Worm (Caenorhabditis elegans): ENCODE results near the gene pcp-4.

Gene pcp-4

ce11 chrV:19848014-19848413 lies 17.2 kb upstream of the pcp-4 start, which contains the start of gene Y116F11B.7:
Gene Y116F11B.7 (plus strand): TSS chrV:19848314.
- TF ChIP-seq ztf-1 (GFP tag; conservative IDR thresholded peaks at IDR 0.05): no peak
- no peak for TF ChIP-seq lin-11 (tag; optimal IDR thresholded peaks at IDR 0.05)
- TF ChIP-seq elt-1 (tag; optimal IDR thresholded peaks at IDR 0.05): no peak
- no peak for TF ChIP-seq elt-3 (tag; optimal IDR thresholded peaks at IDR 0.05)
- no peak for TF ChIP-seq C34F6.9 (tag; optimal IDR thresholded peaks at IDR 0.05)
- no peak for TF ChIP-seq lin-39 (tag; optimal IDR thresholded peaks at IDR 0.05)
- TF ChIP-seq blmp-1 (tag; optimal IDR thresholded peaks at IDR 0.05; ENCODE audit: insufficient read depth): no peak
- no peak for TF ChIP-seq mdl-1 (tag; optimal IDR thresholded peaks at IDR 0.05)
- no peak for TF ChIP-seq lin-13 (GFP tag; optimal IDR thresholded peaks at IDR 0.05)
- TF ChIP-seq nhr-23 (tag; optimal IDR thresholded peaks at IDR 0.05): no peak
- TF ChIP-seq crh-2 (tag; optimal IDR thresholded peaks at IDR 0.05): no peak
- TF ChIP-seq nhr-129 (tag; optimal IDR thresholded peaks at IDR 0.05): no peak
- no peak for TF ChIP-seq mab-5 (tag; optimal IDR thresholded peaks at IDR 0.05)
- TF ChIP-seq alr-1 (tag; optimal IDR thresholded peaks at IDR 0.05): no peak
- no peak for TF ChIP-seq snpc-4 (tag; optimal IDR thresholded peaks at IDR 0.05)
- TF ChIP-seq mbf-1 (tag; optimal IDR thresholded peaks at IDR 0.05): no peak

- TF ChIP-seq sem-4 (tag; optimal IDR thresholded peaks at IDR 0.05) (no peak), crh-2 (tag; optimal IDR thresholded peaks at IDR 0.05) (peak; percentile 10), nhr-23 (tag; optimal IDR thresholded peaks at IDR 0.05) (no peak), mdl-1 (tag; optimal IDR thresholded peaks at IDR 0.05) (no peak), fos-1 (tag; optimal IDR thresholded peaks at IDR 0.05) (peak; percentile 1), alr-1 (tag; optimal IDR thresholded peaks at IDR 0.05) (no peak), nhr-6 (tag; optimal IDR thresholded peaks at IDR 0.05) (no peak), C34F6.9 (tag; optimal IDR thresholded peaks at IDR 0.05) (no peak)
Observed at ce11 chrV:19845927-19846845, 15.4 kb upstream of the pcp-4 start, which contains the start of gene Y116F11B.6. Gene Y116F11B.6 (minus strand): TSS chrV:19845977.

DNA sequence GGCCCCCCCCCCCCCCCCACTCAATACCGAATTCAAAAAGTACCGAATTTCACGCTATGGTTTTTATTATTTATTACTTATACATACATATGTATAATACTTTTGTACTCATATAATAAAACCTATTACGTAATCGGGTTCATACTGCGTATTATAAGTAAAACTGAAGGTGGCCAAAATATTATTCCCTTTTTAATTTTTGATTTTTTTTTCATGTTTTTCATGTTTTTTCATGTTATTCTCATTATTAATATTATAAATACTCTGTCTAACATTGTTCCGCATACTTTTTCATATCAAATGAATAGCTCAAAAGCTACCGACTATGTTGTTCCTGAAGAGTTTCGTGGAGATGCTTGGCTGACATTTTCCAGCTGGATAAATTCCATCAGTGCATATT lies 5.3 kb upstream of the pcp-4 start, which contains the start of gene srw-38:
TSS of gene srw-38 (plus strand) at position 301 of the 400 bp plus-strand sequence.
- TF ChIP-seq lin-11 (tag; optimal IDR thresholded peaks at IDR 0.05): no peak
- TF ChIP-seq ceh-16 (tag; optimal IDR thresholded peaks at IDR 0.05): no peak
- TF ChIP-seq nhr-25 (tag; optimal IDR thresholded peaks at IDR 0.05): no peak
- no peak for TF ChIP-seq nhr-11 (tag; optimal IDR thresholded peaks at IDR 0.05)
- TF ChIP-seq blmp-1 (tag; optimal IDR thresholded peaks at IDR 0.05; ENCODE audit: insufficient read depth): no peak

DNA sequence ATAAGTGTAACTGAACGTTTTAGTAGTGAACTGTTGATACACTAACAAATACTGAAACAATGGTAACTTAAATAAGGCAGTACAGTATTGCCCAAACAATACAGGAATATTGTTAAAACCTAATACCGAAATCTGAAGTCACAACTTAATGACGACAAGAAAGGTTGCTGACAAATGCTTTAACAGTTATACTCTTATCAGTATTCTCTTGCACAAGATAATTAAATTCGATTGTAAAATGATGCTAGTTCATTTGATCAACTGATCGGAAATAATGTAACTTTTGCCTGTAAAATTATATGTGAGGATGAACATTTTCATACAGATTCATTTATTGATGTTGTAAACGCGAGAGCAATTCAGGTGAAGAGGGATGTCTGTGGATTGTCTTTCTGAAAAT lies 777 bp upstream of the pcp-4 start:
- TF ChIP-seq fos-1 (tag; optimal IDR thresholded peaks at IDR 0.05) (peak; percentile 63), mdl-1 (tag; optimal IDR thresholded peaks at IDR 0.05) (no peak)

DNA sequence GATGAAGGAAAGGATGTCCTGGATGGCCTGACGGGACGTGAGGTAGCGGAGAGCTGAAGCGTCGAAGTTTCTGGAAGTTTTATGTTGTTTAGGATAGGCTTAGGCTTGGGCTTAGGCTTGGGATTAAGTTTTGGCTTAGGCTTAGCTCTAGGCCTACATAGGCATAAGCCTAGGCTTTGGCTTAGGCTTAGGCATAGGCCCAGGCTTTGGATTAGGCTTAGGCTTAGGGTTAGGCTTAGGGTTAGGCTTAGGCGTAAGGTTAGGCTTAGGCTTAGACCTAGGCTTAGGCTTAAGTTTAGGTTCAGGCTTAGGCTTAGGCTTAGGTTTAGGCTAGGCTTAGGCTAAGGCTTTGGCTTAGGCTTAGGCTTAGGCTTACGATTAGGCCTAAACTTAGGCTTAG lies 1.6 kb downstream of the pcp-4 start:
- no peak for TF ChIP-seq unc-55 (GFP tag; optimal IDR thresholded peaks at IDR 0.05)
- TF ChIP-seq ama-1 (optimal IDR thresholded peaks at IDR 0.05): no peak
- no peak for TF ChIP-seq crh-2 (tag; optimal IDR thresholded peaks at IDR 0.05)
- no peak for TF ChIP-seq nhr-77 (tag; optimal IDR thresholded peaks at IDR 0.05)
- no peak for TF ChIP-seq Y55F3AM.14 (GFP tag; optimal IDR thresholded peaks at IDR 0.05)
- no peak for TF ChIP-seq aly-2 (tag; optimal IDR thresholded peaks at IDR 0.05)
- TF ChIP-seq nhr-129 (tag; optimal IDR thresholded peaks at IDR 0.05): no peak
- TF ChIP-seq nhr-11 (tag; optimal IDR thresholded peaks at IDR 0.05): no peak
- TF ChIP-seq nhr-23 (tag; optimal IDR thresholded peaks at IDR 0.05): no peak
- TF ChIP-seq lsy-2 (tag; optimal IDR thresholded peaks at IDR 0.05): no peak
- TF ChIP-seq nhr-12 (tag; optimal IDR thresholded peaks at IDR 0.05): no peak
- TF ChIP-seq fos-1 (tag; optimal IDR thresholded peaks at IDR 0.05): no peak
- no peak for TF ChIP-seq elt-1 (tag; optimal IDR thresholded peaks at IDR 0.05)
- no peak for TF ChIP-seq sma-3 (GFP tag; optimal IDR thresholded peaks at IDR 0.05)
- no peak for TF ChIP-seq nhr-25 (tag; optimal IDR thresholded peaks at IDR 0.05)
- TF ChIP-seq nhr-6 (tag; optimal IDR thresholded peaks at IDR 0.05): no peak
- TF ChIP-seq unc-62 (GFP tag; optimal IDR thresholded peaks at IDR 0.05): no peak

Data from whole organism, L2 larva.